Worm (Caenorhabditis elegans) whole organism, young adult: ENCODE data around the gene nstp-10.

Experiments
- B0035.1 ChIP-seq: sonication (generic microtip); optimal IDR thresholded peaks from 2 replicates; lab custom pipeline; 2016; ENCODE audit warnings: missing genetic modification characterization, mild to moderate bottlenecking, missing compliant biosample characterization, missing genotype, missing genetic modification reagents
- D2030.7 ChIP-seq: fragments of 200-800 bp; sonication (Bioruptor generic); IDR thresholded peaks from 2 replicates; pipeline ENCODE4 v1.3.6; 2022; ENCODE audit warnings: missing genetic modification reagents, missing genetic modification characterization, missing compliant biosample characterization
- F10E7.11 ChIP-seq: sonication (generic microtip); optimal IDR thresholded peaks from 2 replicates; lab custom pipeline; 2017; ENCODE audit warnings: mild to moderate bottlenecking, missing genetic modification characterization, moderate library complexity, missing compliant biosample characterization
- F33H1.4 ChIP-seq: fragments of 200-800 bp; sonication (Bioruptor generic); IDR thresholded peaks from 2 replicates; pipeline ENCODE4 v1.3.6; 2022; ENCODE audit warnings: missing genetic modification reagents, missing genetic modification characterization, missing compliant biosample characterization
- F49E8.2 ChIP-seq: sonication (generic microtip); optimal IDR thresholded peaks from 3 replicates; lab custom pipeline; 2017; ENCODE audit warnings: missing genetic modification characterization, mild to moderate bottlenecking, missing compliant biosample characterization, antibody characterized with exemption, moderate library complexity; ENCODE audit not compliant: insufficient read depth
- K11D2.4 ChIP-seq: fragments of 200-800 bp; sonication (Bioruptor generic); IDR thresholded peaks from 2 replicates; pipeline ENCODE4 v1.3.6; 2022; ENCODE audit warnings: missing genetic modification reagents, missing genetic modification characterization, missing compliant biosample characterization
- Y56A3A.18 ChIP-seq: fragments of 200-800 bp; sonication (Bioruptor generic); IDR thresholded peaks from 2 replicates; pipeline ENCODE4 v1.3.6; 2022; ENCODE audit warnings: missing genetic modification reagents, missing genetic modification characterization, missing compliant biosample characterization
- Y79H2A.3 ChIP-seq: fragments of 200-800 bp; sonication (Bioruptor generic); conservative IDR thresholded peaks from 2 replicates; pipeline ENCODE4 v1.3.6; 2022; ENCODE audit warnings: missing genetic modification reagents, missing genetic modification characterization, missing compliant biosample characterization
- ZK185.1 ChIP-seq: sonication (generic microtip); optimal IDR thresholded peaks from 2 replicates; lab custom pipeline; 2016; ENCODE audit warnings: mild to moderate bottlenecking, missing genetic modification characterization, missing compliant biosample characterization; ENCODE audit not compliant: poor library complexity, severe bottlenecking
- attf-6 ChIP-seq: fragments of 200-800 bp; sonication (Bioruptor generic); IDR thresholded peaks from 2 replicates; pipeline ENCODE4 v1.3.6; 2022; ENCODE audit warnings: missing genetic modification reagents, missing genetic modification characterization, missing compliant biosample characterization
- cebp-1 ChIP-seq, 2 experiments: fragments of 200-800 bp in 1 of 2; sonication (Bioruptor generic) in 1 of 2; sonication (generic microtip) in 1 of 2; IDR thresholded peaks in 1 of 2; optimal IDR thresholded peaks in 1 of 2; 2 replicates each; pipeline versions ENCODE4 v1.3.6 to Lab custom; 2017 to 2022; ENCODE audit warnings: missing compliant biosample characterization in 2 of 2, missing genetic modification characterization in 2 of 2, mild to moderate bottlenecking in 1 of 2, missing genetic modification reagents in 1 of 2, moderate library complexity in 1 of 2
- ceh-27 ChIP-seq: fragments of 200-800 bp; sonication (Bioruptor generic); optimal IDR thresholded peaks from 2 replicates; lab custom pipeline; 2018; ENCODE audit warnings: mild to moderate bottlenecking, missing genetic modification characterization, moderate library complexity, missing compliant biosample characterization
- ceh-91 ChIP-seq: fragments of 200-800 bp; sonication (Bioruptor generic); IDR thresholded peaks from 2 replicates; pipeline ENCODE4 v1.3.6; 2022; ENCODE audit warnings: missing genetic modification reagents, missing genetic modification characterization, missing compliant biosample characterization
- dox-1 ChIP-seq: fragments of 200-800 bp; sonication (Bioruptor generic); IDR thresholded peaks from 2 replicates; pipeline ENCODE4 v1.3.6; 2022; ENCODE audit warnings: missing genetic modification reagents, missing genetic modification characterization, missing compliant biosample characterization
- dpff-1 ChIP-seq: sonication (generic microtip); optimal IDR thresholded peaks from 2 replicates; lab custom pipeline; 2017; ENCODE audit warnings: mild to moderate bottlenecking, missing genetic modification characterization, missing compliant biosample characterization
- dpl-1 ChIP-seq: fragments of 150-350 bp; optimal IDR thresholded peaks from 2 replicates; lab custom pipeline; 2014; ENCODE audit warnings: missing biosample characterization, missing genetic modification reagents, missing genetic modification characterization
- efl-1 ChIP-seq: fragments of 150-350 bp; optimal IDR thresholded peaks from 2 replicates; lab custom pipeline; 2014; ENCODE audit warnings: missing biosample characterization, missing genetic modification reagents, missing genetic modification characterization
- egl-18 ChIP-seq: fragments of 200-800 bp; sonication (Bioruptor generic); IDR thresholded peaks from 2 replicates; pipeline ENCODE4 v1.3.6; 2022; ENCODE audit warnings: missing genetic modification reagents, missing genetic modification characterization, missing compliant biosample characterization
- him-1 ChIP-seq: sonication (generic microtip); optimal IDR thresholded peaks from 2 replicates; lab custom pipeline; 2016; ENCODE audit warnings: missing genotype, missing genetic modification reagents, missing genetic modification characterization, missing compliant biosample characterization
- hmg-1.2 ChIP-seq: fragments of 200-800 bp; sonication (Bioruptor generic); IDR thresholded peaks from 2 replicates; pipeline ENCODE4 v1.3.6; 2022; ENCODE audit warnings: missing genetic modification reagents, missing genetic modification characterization, missing compliant biosample characterization
- hrde-1 ChIP-seq: sonication (generic microtip); optimal IDR thresholded peaks from 2 replicates; lab custom pipeline; 2016; ENCODE audit warnings: missing genetic modification characterization, mild to moderate bottlenecking, missing compliant biosample characterization, moderate library complexity, missing genotype, missing genetic modification reagents, borderline replicate concordance
- let-607 ChIP-seq, 2 experiments: fragments of 200-800 bp in 1 of 2; sonication (Bioruptor generic) in 1 of 2; sonication (generic microtip) in 1 of 2; optimal IDR thresholded peaks; 2 replicates each; lab custom pipeline; 2016 to 2018; ENCODE audit warnings: mild to moderate bottlenecking in 2 of 2, missing compliant biosample characterization in 2 of 2, missing genetic modification characterization in 2 of 2, moderate library complexity in 2 of 2, missing genotype in 1 of 2
- lsl-1 ChIP-seq: fragments of 200-800 bp; sonication (Bioruptor generic); optimal IDR thresholded peaks from 2 replicates; lab custom pipeline; 2018; ENCODE audit warnings: mild to moderate bottlenecking, missing genetic modification characterization, moderate library complexity, missing compliant biosample characterization
- madf-6 ChIP-seq: fragments of 200-800 bp; sonication (Bioruptor generic); IDR thresholded peaks from 2 replicates; pipeline ENCODE4 v1.3.6; 2022; ENCODE audit warnings: missing genetic modification reagents, missing genetic modification characterization, missing compliant biosample characterization
- madf-8 ChIP-seq: fragments of 200-800 bp; sonication (Bioruptor generic); conservative IDR thresholded peaks from 2 replicates; pipeline ENCODE4 v1.3.6; 2022; ENCODE audit warnings: missing genetic modification reagents, missing genetic modification characterization, missing compliant biosample characterization
- nfyb-1 ChIP-seq: fragments of 200-800 bp; sonication (Bioruptor generic); IDR thresholded peaks from 2 replicates; pipeline ENCODE4 v1.3.6; 2022; ENCODE audit warnings: missing genetic modification reagents, missing genetic modification characterization, missing compliant biosample characterization
- rcor-1 ChIP-seq: fragments of 200-800 bp; sonication (Bioruptor generic); IDR thresholded peaks from 2 replicates; pipeline ENCODE4 v1.3.6; 2022; ENCODE audit warnings: missing genetic modification reagents, missing genetic modification characterization, missing compliant biosample characterization
- rec-8 ChIP-seq, 2 experiments: sonication (generic microtip); optimal IDR thresholded peaks; 2 replicates each; lab custom pipeline; 2016; ENCODE audit warnings: mild to moderate bottlenecking in 2 of 2, missing genetic modification characterization in 2 of 2, missing genetic modification reagents in 2 of 2, missing genotype in 2 of 2, missing biosample characterization in 1 of 2, missing compliant biosample characterization in 1 of 2, moderate library complexity in 1 of 2
- snpc-3.4 ChIP-seq: sonication (generic microtip); optimal IDR thresholded peaks from 2 replicates; lab custom pipeline; 2017; ENCODE audit warnings: missing genetic modification characterization, mild to moderate bottlenecking, missing compliant biosample characterization, antibody characterized with exemption, moderate library complexity, missing genotype, missing genetic modification reagents
- snpc-4 ChIP-seq, 5 experiments: fragments of 150-350 bp in 1 of 5; sonication (generic microtip) in 4 of 5; optimal IDR thresholded peaks; 2 replicates each; lab custom pipeline; 2014 to 2018; ENCODE audit warnings: missing genetic modification characterization in 5 of 5, missing biosample characterization in 3 of 5, antibody characterized with exemption in 2 of 5, mild to moderate bottlenecking in 2 of 5, missing compliant biosample characterization in 2 of 5, missing genotype in 2 of 5, moderate library complexity in 2 of 5, missing genetic modification reagents in 1 of 5
- unc-130 ChIP-seq: sonication (generic microtip); optimal IDR thresholded peaks from 2 replicates; lab custom pipeline; 2016; ENCODE audit warnings: missing genetic modification reagents, missing genetic modification characterization, missing compliant biosample characterization
- xnd-1 ChIP-seq: sonication (generic microtip); optimal IDR thresholded peaks from 2 replicates; lab custom pipeline; 2016; ENCODE audit warnings: missing genotype, missing genetic modification reagents, missing genetic modification characterization, missing compliant biosample characterization
- zim-3 ChIP-seq: sonication (generic microtip); optimal IDR thresholded peaks from 2 replicates; lab custom pipeline; 2017; ENCODE audit warnings: mild to moderate bottlenecking, missing genetic modification characterization, moderate library complexity, missing compliant biosample characterization
- ztf-18 ChIP-seq: sonication (generic microtip); optimal IDR thresholded peaks from 2 replicates; lab custom pipeline; 2016; ENCODE audit warnings: missing genotype, mild to moderate bottlenecking, missing genetic modification characterization, missing compliant biosample characterization

nstp-10 gene

DNA sequence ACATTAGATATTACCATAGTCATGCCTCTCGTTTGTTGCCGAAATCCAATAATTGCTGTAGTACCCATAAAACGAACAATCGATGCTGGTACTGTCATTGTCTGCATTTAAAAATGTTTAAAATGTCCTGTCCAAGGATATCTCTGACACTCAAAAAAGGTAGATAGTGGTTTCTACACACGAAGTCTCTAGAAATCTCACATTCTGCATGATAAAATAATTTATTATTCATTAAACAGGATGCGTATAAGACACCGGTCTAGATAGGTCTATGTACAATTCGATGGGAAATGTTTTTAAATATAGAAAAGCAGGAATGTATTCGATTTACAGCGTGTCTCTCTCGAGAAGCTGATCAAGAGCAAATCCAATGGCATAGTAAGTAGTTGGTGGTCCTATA is 10.0 kb downstream of the nstp-10 start, which contains the start of gene C50F4.12:
TSS of gene C50F4.12 (minus strand) at position 101 of the 400 bp plus-strand sequence.
- TF ChIP-seq hrde-1 (tag; lab: Kevin White, UChicago) (no peak), Y56A3A.18 (no peak)

DNA sequence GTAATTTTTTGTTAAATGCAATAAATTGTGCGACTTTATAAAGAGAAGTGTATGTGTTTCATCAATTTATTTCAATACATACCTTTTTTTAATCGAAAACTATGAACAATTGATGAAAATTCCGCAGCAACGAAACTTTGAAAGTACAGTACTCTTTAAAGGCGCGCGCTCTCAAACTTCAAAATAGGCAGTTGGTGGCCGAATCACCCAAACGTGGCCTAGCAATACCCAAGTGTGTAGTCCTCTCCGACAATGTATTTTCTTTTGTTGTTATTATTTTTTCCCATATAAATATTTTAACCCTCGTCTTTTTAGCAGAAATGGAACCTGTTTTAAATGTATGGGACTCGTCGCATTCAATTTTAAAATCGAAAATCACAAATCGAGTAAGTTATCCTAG is 13.1 kb downstream of the nstp-10 start, which contains the start of gene C50F4.4:
TSS of gene C50F4.4 (plus strand) at position 267 of the 400 bp plus-strand sequence.
- peak; percentile 80 for TF ChIP-seq lsl-1 (GFP tag; lab: Kevin White, UChicago)
- peak; percentile 33 for TF ChIP-seq ztf-18 (tag; lab: Kevin White, UChicago)
- peak; percentile 71 for TF ChIP-seq dox-1
- TF ChIP-seq nfyb-1 (GFP tag; lab: Robert Waterston, UW) = no peak
- TF ChIP-seq hmg-1.2 (GFP tag; lab: Robert Waterston, UW) = 0 out of 2 replicates have a peak, but pooled peaks have one; percentile 15
- peak; percentile 43 for TF ChIP-seq ceh-27 (GFP tag; lab: Kevin White, UChicago)
- TF ChIP-seq ZK185.1 (tag; lab: Kevin White, UChicago) = peak; percentile 69
- TF ChIP-seq rec-8 (tag; optimal IDR thresholded peaks at IDR 0.05; lab: Kevin White, UChicago) = peak in 1 of 2 experiments; percentile 32
- peak; percentile 34; the same call in 1 of the 2 replicates for TF ChIP-seq cebp-1 (GFP tag; IDR thresholded peaks at IDR 0.05; lab: Robert Waterston, UW)
- no peak for TF ChIP-seq cebp-1 (tag; optimal IDR thresholded peaks at IDR 0.05; lab: Kevin White, UChicago)
- TF ChIP-seq F33H1.4 (GFP tag; lab: Robert Waterston, UW) = no peak
- no peak for TF ChIP-seq snpc-4 (GFP tag; optimal IDR thresholded peaks at IDR 0.05; lab: Kevin White, UChicago)
- peak in 2 of 4 experiments; percentile 3 to 27 for TF ChIP-seq snpc-4 (tag; optimal IDR thresholded peaks at IDR 0.05; lab: Kevin White, UChicago)
- TF ChIP-seq F10E7.11 = no peak
- peak; percentile 26 for TF ChIP-seq xnd-1 (tag; lab: Kevin White, UChicago)
- TF ChIP-seq dpff-1 (tag; lab: Kevin White, UChicago) = no peak
- TF ChIP-seq egl-18 (GFP tag; lab: Robert Waterston, UW) = no peak
- TF ChIP-seq dpl-1 (GFP tag; lab: Kevin White, UChicago) = peak; percentile 17
- TF ChIP-seq Y79H2A.3 (GFP tag; lab: Robert Waterston, UW) = 0 out of 2 replicates have a peak, but pooled peaks have one; percentile 18
- peak in 1 of 2 experiments; percentile 16 for TF ChIP-seq let-607 (tag; optimal IDR thresholded peaks at IDR 0.05; lab: Kevin White, UChicago)
- peak; percentile 43 for TF ChIP-seq rcor-1
- TF ChIP-seq B0035.1 (tag; lab: Kevin White, UChicago) = no peak
- TF ChIP-seq ceh-91 (GFP tag; lab: Robert Waterston, UW) = 0 out of 2 replicates have a peak, but pooled peaks have one; percentile 45
- TF ChIP-seq efl-1 = peak; percentile 50
- TF ChIP-seq attf-6 (GFP tag; lab: Robert Waterston, UW) = peak; percentile 57
- peak; percentile 53 for TF ChIP-seq snpc-3.4
- peak; percentile 58; the same call in 1 of the 2 replicates for TF ChIP-seq K11D2.4 (GFP tag; lab: Robert Waterston, UW)
- peak; percentile 66 for TF ChIP-seq unc-130
- peak; percentile 45 for TF ChIP-seq F49E8.2 (tag; lab: Kevin White, UChicago)
- peak; percentile 50 for TF ChIP-seq him-1 (tag; lab: Kevin White, UChicago)
- TF ChIP-seq zim-3 (tag; lab: Kevin White, UChicago) = no peak
- TF ChIP-seq madf-8 (GFP tag; lab: Robert Waterston, UW) = peak; percentile 49
- TF ChIP-seq madf-6 = peak; percentile 85
- TF ChIP-seq D2030.7 = peak; percentile 32; the same call in 1 of the 2 replicates
- TF ChIP-seq, all 124 proteins: peak for 25
